Worm (Caenorhabditis elegans) whole organism, L2 larva: Measurements from ENCODE around the gene algn-12.

Experiments used
- C34F6.9 ChIP-seq: fragments of 150-350 bp; optimal IDR thresholded peaks from 2 replicates; lab custom pipeline; 2014; ENCODE audit warnings: missing biosample characterization, missing genetic modification characterization
- F13H6.1 ChIP-seq: sonication (generic microtip); optimal IDR thresholded peaks from 2 replicates; lab custom pipeline; 2016; ENCODE audit warnings: missing genetic modification characterization, missing compliant biosample characterization
- R02D3.7 ChIP-seq: fragments of 150-350 bp; optimal IDR thresholded peaks from 2 replicates; lab custom pipeline; 2014; ENCODE audit warnings: missing biosample characterization, missing genetic modification characterization
- Y55F3AM.14 ChIP-seq: fragments of 200-800 bp; sonication (Bioruptor generic); optimal IDR thresholded peaks from 2 replicates; lab custom pipeline; 2018; ENCODE audit warnings: mild to moderate bottlenecking, missing genetic modification characterization, missing compliant biosample characterization
- aly-2 ChIP-seq: fragments of 150-350 bp; optimal IDR thresholded peaks from 2 replicates; lab custom pipeline; 2014; ENCODE audit warnings: missing biosample characterization, missing genetic modification characterization
- ama-1 ChIP-seq: fragments of 150-350 bp; optimal IDR thresholded peaks from 2 replicates; lab custom pipeline; 2018; ENCODE audit warnings: inconsistent platforms
- blmp-1 ChIP-seq: sonication (generic microtip); optimal IDR thresholded peaks from 2 replicates; lab custom pipeline; 2017; ENCODE audit warnings: missing genetic modification characterization, mild to moderate bottlenecking, missing compliant biosample characterization, antibody characterized with exemption, moderate library complexity; ENCODE audit not compliant: insufficient read depth
- ceh-16 ChIP-seq: fragments of 150-350 bp; optimal IDR thresholded peaks from 2 replicates; lab custom pipeline; 2014; ENCODE audit warnings: missing biosample characterization, missing genetic modification characterization
- ceh-82 ChIP-seq: fragments of 150-350 bp; optimal IDR thresholded peaks from 2 replicates; lab custom pipeline; 2014; ENCODE audit warnings: missing biosample characterization, missing genetic modification characterization
- crh-2 ChIP-seq: sonication (generic microtip); optimal IDR thresholded peaks from 2 replicates; lab custom pipeline; 2017; ENCODE audit warnings: missing biosample characterization, missing genetic modification characterization
- egl-27 ChIP-seq: sonication (generic microtip); optimal IDR thresholded peaks from 3 replicates; lab custom pipeline; 2017; ENCODE audit warnings: missing biosample characterization, missing genetic modification reagents, missing genetic modification characterization
- elt-1 ChIP-seq: fragments of 150-350 bp; optimal IDR thresholded peaks from 2 replicates; lab custom pipeline; 2014; ENCODE audit warnings: missing biosample characterization, missing genetic modification characterization
- elt-3 ChIP-seq: sonication (generic microtip); optimal IDR thresholded peaks from 2 replicates; lab custom pipeline; 2017; ENCODE audit warnings: missing biosample characterization, missing genetic modification characterization
- gmeb-1 ChIP-seq: fragments of 150-350 bp; optimal IDR thresholded peaks from 2 replicates; lab custom pipeline; 2014; ENCODE audit warnings: missing biosample characterization, missing genetic modification characterization
- lin-11 ChIP-seq: fragments of 150-350 bp; sonication (generic microtip); optimal IDR thresholded peaks from 2 replicates; lab custom pipeline; 2014; ENCODE audit warnings: missing biosample characterization, missing genetic modification characterization, inconsistent platforms, mixed read lengths
- lsy-2 ChIP-seq, 2 experiments: fragments of 150-350 bp in 1 of 2; sonication (generic microtip) in 1 of 2; optimal IDR thresholded peaks; 2 replicates each; lab custom pipeline; 2014 to 2017; ENCODE audit warnings: missing biosample characterization in 2 of 2, missing genetic modification characterization in 2 of 2
- mab-5 ChIP-seq: fragments of 150-350 bp; optimal IDR thresholded peaks from 2 replicates; lab custom pipeline; 2014; ENCODE audit warnings: missing biosample characterization, missing genetic modification characterization
- mbf-1 ChIP-seq: sonication (generic microtip); optimal IDR thresholded peaks from 2 replicates; lab custom pipeline; 2017; ENCODE audit warnings: missing biosample characterization, missing genetic modification characterization
- mdl-1 ChIP-seq, 2 experiments: fragments of 150-350 bp in 1 of 2; sonication (generic microtip) in 1 of 2; optimal IDR thresholded peaks; 2 replicates each; lab custom pipeline; 2017; ENCODE audit warnings: missing biosample characterization in 2 of 2, missing genetic modification characterization in 2 of 2
- nhr-11 ChIP-seq: fragments of 150-350 bp; optimal IDR thresholded peaks from 2 replicates; lab custom pipeline; 2014; ENCODE audit warnings: missing biosample characterization, missing genetic modification characterization
- nhr-12 ChIP-seq: fragments of 150-350 bp; optimal IDR thresholded peaks from 2 replicates; lab custom pipeline; 2014; ENCODE audit warnings: missing biosample characterization, missing genetic modification characterization
- nhr-129 ChIP-seq: fragments of 150-350 bp; optimal IDR thresholded peaks from 2 replicates; lab custom pipeline; 2014; ENCODE audit warnings: missing biosample characterization, missing genetic modification characterization
- nhr-25 ChIP-seq: fragments of 150-350 bp; sonication (generic microtip); optimal IDR thresholded peaks from 3 replicates; lab custom pipeline; 2014; ENCODE audit warnings: missing biosample characterization, missing genetic modification characterization
- nhr-6 ChIP-seq: fragments of 150-350 bp; optimal IDR thresholded peaks from 2 replicates; lab custom pipeline; 2014; ENCODE audit warnings: missing biosample characterization, missing genetic modification characterization
- nhr-77 ChIP-seq: fragments of 150-350 bp; optimal IDR thresholded peaks from 2 replicates; lab custom pipeline; 2014; ENCODE audit warnings: missing biosample characterization, missing genetic modification characterization
- sem-4 ChIP-seq: fragments of 150-350 bp; optimal IDR thresholded peaks from 2 replicates; lab custom pipeline; 2014; ENCODE audit warnings: missing biosample characterization, missing genetic modification reagents, missing genetic modification characterization
- sma-3 ChIP-seq: sonication (generic microtip); optimal IDR thresholded peaks from 2 replicates; lab custom pipeline; 2016; ENCODE audit warnings: missing genetic modification reagents, missing genetic modification characterization, missing compliant biosample characterization
- sma-9 ChIP-seq, 2 experiments: fragments of 150-350 bp in 1 of 2; sonication (generic microtip) in 1 of 2; optimal IDR thresholded peaks; 2 replicates each; lab custom pipeline; 2014 to 2016; ENCODE audit warnings: missing genetic modification characterization in 2 of 2, mild to moderate bottlenecking in 1 of 2, missing biosample characterization in 1 of 2, missing compliant biosample characterization in 1 of 2, missing genetic modification reagents in 1 of 2, moderate library complexity in 1 of 2
- snpc-4 ChIP-seq: fragments of 150-350 bp; optimal IDR thresholded peaks from 2 replicates; lab custom pipeline; 2014; ENCODE audit warnings: missing biosample characterization, missing genetic modification characterization
- unc-39 ChIP-seq: fragments of 150-350 bp; optimal IDR thresholded peaks from 2 replicates; lab custom pipeline; 2014; ENCODE audit warnings: missing biosample characterization, missing genetic modification characterization
- unc-55 ChIP-seq: fragments of 150-350 bp; sonication (generic microtip); optimal IDR thresholded peaks from 3 replicates; lab custom pipeline; 2014; ENCODE audit warnings: missing biosample characterization, missing genetic modification reagents, missing genetic modification characterization
- unc-62 ChIP-seq: fragments of 150-350 bp; optimal IDR thresholded peaks from 2 replicates; lab custom pipeline; 2014; ENCODE audit warnings: missing biosample characterization, missing genetic modification reagents, missing genetic modification characterization
- zag-1 ChIP-seq: fragments of 150-350 bp; optimal IDR thresholded peaks from 2 replicates; lab custom pipeline; 2014; ENCODE audit warnings: missing biosample characterization, missing genetic modification characterization
- ztf-11 ChIP-seq: sonication (generic microtip); optimal IDR thresholded peaks from 2 replicates; lab custom pipeline; 2017; ENCODE audit warnings: missing biosample characterization, missing genetic modification characterization

Gene algn-12

ce11 chrV:8051851-8052250 lies 16.9 kb downstream of the algn-12 start, which contains the start of gene sth-1:
Gene sth-1, plus strand, starts transcription at chrV:8052151.
- TF ChIP-seq mbf-1 (tag; lab: Kevin White, UChicago) = no peak
- no peak for TF ChIP-seq unc-39 (tag; lab: Kevin White, UChicago)
- TF ChIP-seq mdl-1 (tag; optimal IDR thresholded peaks at IDR 0.05; lab: Kevin White, UChicago) = no peak
- TF ChIP-seq aly-2 (tag; lab: Kevin White, UChicago) = no peak
- no peak for TF ChIP-seq lsy-2 (tag; optimal IDR thresholded peaks at IDR 0.05; lab: Kevin White, UChicago)
- TF ChIP-seq gmeb-1 = no peak
- TF ChIP-seq R02D3.7 (tag; lab: Kevin White, UChicago) = no peak
- no peak for TF ChIP-seq ztf-11 (tag; lab: Kevin White, UChicago)
- TF ChIP-seq nhr-129 (tag; lab: Kevin White, UChicago) = no peak
- TF ChIP-seq unc-55 (GFP tag; lab: Kevin White, UChicago) = no peak
- no peak for TF ChIP-seq nhr-6
- TF ChIP-seq sma-9 (GFP tag; optimal IDR thresholded peaks at IDR 0.05; lab: Kevin White, UChicago) = no peak
- TF ChIP-seq sma-9 (tag; optimal IDR thresholded peaks at IDR 0.05; lab: Kevin White, UChicago) = no peak
- no peak for TF ChIP-seq mab-5 (tag; lab: Kevin White, UChicago)
- no peak for TF ChIP-seq sma-3 (GFP tag; lab: Kevin White, UChicago)
- TF ChIP-seq ama-1 = no peak
- TF ChIP-seq Y55F3AM.14 (GFP tag; lab: Kevin White, UChicago) = no peak

- TF ChIP-seq nhr-11 (no peak), crh-2 (tag; lab: Kevin White, UChicago) (no peak), snpc-4 (tag; lab: Kevin White, UChicago) (no peak), nhr-12 (tag; lab: Kevin White, UChicago) (no peak)
These were observed 19.2 kb downstream of the algn-12 start, which contains the start of gene ZC513.2 for ce11 chrV:8054130-8054529. Gene ZC513.2, plus strand, starts transcription at chrV:8054430.

- TF ChIP-seq C34F6.9 (tag; lab: Kevin White, UChicago) (no peak), ceh-82 (tag; lab: Kevin White, UChicago) (no peak), elt-1 (no peak), sma-9 (GFP tag; optimal IDR thresholded peaks at IDR 0.05; lab: Kevin White, UChicago) (no peak), sma-9 (tag; optimal IDR thresholded peaks at IDR 0.05; lab: Kevin White, UChicago) (no peak), blmp-1 (peak; percentile 14), unc-62 (no peak), nhr-129 (tag; lab: Kevin White, UChicago) (no peak)
These were observed 20.3 kb downstream of the algn-12 start for ce11 chrV:8055170-8055569.

- TF ChIP-seq aly-2 (tag; lab: Kevin White, UChicago) = no peak
- no peak for TF ChIP-seq sem-4 (tag; lab: Kevin White, UChicago)
- TF ChIP-seq, all 48 proteins: peak for 0
These were observed 23.4 kb downstream of the algn-12 start, which contains the start of gene str-138 for ce11 chrV:8058359-8058758. Gene str-138, plus strand, starts transcription at chrV:8058659.

ce11 chrV:8062074-8062473 lies 27.2 kb downstream of the algn-12 start, which contains the start of gene str-139:
Gene str-139, minus strand, starts transcription at chrV:8062174.
- no peak for TF ChIP-seq nhr-77 (tag; lab: Kevin White, UChicago)
- TF ChIP-seq blmp-1 = no peak
- no peak for TF ChIP-seq lin-11 (tag; lab: Kevin White, UChicago)
- no peak for TF ChIP-seq C34F6.9 (tag; lab: Kevin White, UChicago)
- no peak for TF ChIP-seq nhr-25
- no peak for TF ChIP-seq F13H6.1 (tag; lab: Kevin White, UChicago)
- TF ChIP-seq sma-9 (GFP tag; optimal IDR thresholded peaks at IDR 0.05; lab: Kevin White, UChicago) = no peak
- no peak for TF ChIP-seq sma-9 (tag; optimal IDR thresholded peaks at IDR 0.05; lab: Kevin White, UChicago)
- no peak for TF ChIP-seq ztf-11 (tag; lab: Kevin White, UChicago)
- no peak for TF ChIP-seq egl-27 (tag; lab: Kevin White, UChicago)
- TF ChIP-seq ceh-16 (tag; lab: Kevin White, UChicago) = no peak
- no peak for TF ChIP-seq nhr-6
- no peak for TF ChIP-seq zag-1 (tag; lab: Kevin White, UChicago)
- no peak for TF ChIP-seq elt-3 (tag; lab: Kevin White, UChicago)
- no peak for TF ChIP-seq crh-2 (tag; lab: Kevin White, UChicago)
- no peak for TF ChIP-seq unc-39 (tag; lab: Kevin White, UChicago)
- TF ChIP-seq sma-3 (GFP tag; lab: Kevin White, UChicago) = no peak
- no peak for TF ChIP-seq sem-4 (tag; lab: Kevin White, UChicago)
